Worm (Caenorhabditis elegans): Measurements from ENCODE around the gene mrpl-35.

ce11 chrIII:3520417-3520816, 10.4 kb downstream of the mrpl-35 start:
- TF ChIP-seq dao-5 (tag; optimal IDR thresholded peaks at IDR 0.05) = no peak
- TF ChIP-seq W03F9.2 (tag; optimal IDR thresholded peaks at IDR 0.05) = peak; percentile 11
- TF ChIP-seq him-1 (tag; optimal IDR thresholded peaks at IDR 0.05) = no peak

Measured in whole organism, L4/young adult.